Worm (Caenorhabditis elegans) whole organism, L4 larva: ENCODE measurements around the gene inso-1.

ENCODE experiments used
- F10B5.3 ChIP-seq: sonication (generic microtip); optimal IDR thresholded peaks from 2 replicates; lab custom pipeline; 2016; ENCODE audit warnings: mild to moderate bottlenecking, missing genetic modification characterization, missing compliant biosample characterization
- F37D6.2 ChIP-seq: sonication (generic microtip); optimal IDR thresholded peaks from 2 replicates; lab custom pipeline; 2016; ENCODE audit warnings: mild to moderate bottlenecking, missing genetic modification characterization, missing compliant biosample characterization
- T26A8.4 ChIP-seq: fragments of 200-800 bp; sonication (Bioruptor generic); IDR thresholded peaks from 2 replicates; pipeline ENCODE4 v1.3.6; 2022; ENCODE audit warnings: missing genetic modification characterization, missing compliant biosample characterization
- Y48G9A.11 ChIP-seq: fragments of 200-800 bp; sonication (Bioruptor generic); IDR thresholded peaks from 2 replicates; pipeline ENCODE4 v1.3.6; 2022; ENCODE audit warnings: missing genetic modification reagents, missing genetic modification characterization, missing compliant biosample characterization
- Y75B8A.6 ChIP-seq: fragments of 200-800 bp; sonication (Bioruptor generic); IDR thresholded peaks from 2 replicates; pipeline ENCODE4 v1.3.6; 2022; ENCODE audit warnings: missing genetic modification reagents, missing genetic modification characterization, missing compliant biosample characterization
- ZK546.5 ChIP-seq, 2 experiments: sonication (generic microtip); optimal IDR thresholded peaks; 2 replicates each; lab custom pipeline; 2017; ENCODE audit warnings: missing biosample characterization in 2 of 2, missing genetic modification characterization in 2 of 2
- aha-1 ChIP-seq: fragments of 150-350 bp; peaks from one replicate; lab custom pipeline; 2014; ENCODE audit warnings: missing biosample characterization, missing genetic modification characterization
- ama-1 ChIP-seq: fragments of 150-350 bp; optimal IDR thresholded peaks from 2 replicates; lab custom pipeline; 2014; ENCODE audit warnings: inconsistent platforms, mixed read lengths
- arid-1 ChIP-seq: fragments of 200-800 bp; sonication (Bioruptor generic); conservative IDR thresholded peaks from 2 replicates; pipeline ENCODE4 v1.3.6; 2022; ENCODE audit warnings: missing genetic modification reagents, missing genetic modification characterization, missing compliant biosample characterization
- ceh-20 ChIP-seq: fragments of 200-800 bp; sonication (Bioruptor generic); IDR thresholded peaks from 2 replicates; pipeline ENCODE4 v1.3.6; 2022; ENCODE audit warnings: missing genetic modification reagents, missing genetic modification characterization, missing compliant biosample characterization
- ctbp-1 ChIP-seq: fragments of 200-800 bp; sonication (Bioruptor generic); IDR thresholded peaks from 2 replicates; pipeline ENCODE4 v1.3.6; 2022; ENCODE audit warnings: missing genetic modification reagents, missing genetic modification characterization, missing compliant biosample characterization
- daf-12 ChIP-seq: fragments of 150-350 bp; optimal IDR thresholded peaks from 2 replicates; lab custom pipeline; 2014; ENCODE audit warnings: missing biosample characterization, missing genetic modification reagents, missing genetic modification characterization
- daf-16 ChIP-seq, 3 experiments: sonication (generic microtip); optimal IDR thresholded peaks; 2 replicates each; lab custom pipeline; 2016 to 2017; ENCODE audit warnings: missing genetic modification characterization in 3 of 3, missing genetic modification reagents in 3 of 3, mild to moderate bottlenecking in 2 of 3, missing compliant biosample characterization in 2 of 3, missing biosample characterization in 1 of 3, moderate library complexity in 1 of 3
- daf-8 ChIP-seq: fragments of 200-800 bp; sonication (Bioruptor generic); IDR thresholded peaks from 2 replicates; pipeline ENCODE4 v1.3.6; 2022; ENCODE audit warnings: missing genetic modification characterization, missing compliant biosample characterization
- dmd-6 ChIP-seq: fragments of 200-800 bp; sonication (Bioruptor generic); IDR thresholded peaks from 2 replicates; pipeline ENCODE4 v1.3.6; 2022; ENCODE audit warnings: missing genetic modification reagents, missing genetic modification characterization, missing compliant biosample characterization
- dmd-8 ChIP-seq: fragments of 200-800 bp; sonication (Bioruptor generic); IDR thresholded peaks from 2 replicates; pipeline ENCODE4 v1.3.6; 2022; ENCODE audit warnings: missing genetic modification characterization, missing compliant biosample characterization
- dpl-1 ChIP-seq: fragments of 150-350 bp; optimal IDR thresholded peaks from 2 replicates; lab custom pipeline; 2014; ENCODE audit warnings: missing biosample characterization, missing genetic modification reagents, missing genetic modification characterization
- duxl-1 ChIP-seq: sonication (generic microtip); optimal IDR thresholded peaks from 2 replicates; lab custom pipeline; 2016; ENCODE audit warnings: mild to moderate bottlenecking, missing genetic modification characterization, moderate library complexity, missing compliant biosample characterization; ENCODE audit not compliant: poor library complexity
- dve-1 ChIP-seq: sonication (generic microtip); optimal IDR thresholded peaks from 2 replicates; lab custom pipeline; 2017; ENCODE audit warnings: antibody characterized with exemption, mild to moderate bottlenecking, missing genetic modification characterization, missing compliant biosample characterization; ENCODE audit not compliant: insufficient read depth
- egl-27 ChIP-seq: sonication (generic microtip); optimal IDR thresholded peaks from 3 replicates; lab custom pipeline; 2017; ENCODE audit warnings: missing biosample characterization, missing genetic modification reagents, missing genetic modification characterization
- egl-43 ChIP-seq: fragments of 200-800 bp; sonication (Bioruptor generic); IDR thresholded peaks from 2 replicates; pipeline ENCODE4 v1.3.6; 2022; ENCODE audit warnings: missing genetic modification reagents, missing genetic modification characterization, missing compliant biosample characterization
- fkh-10 ChIP-seq: fragments of 150-350 bp; optimal IDR thresholded peaks from 2 replicates; lab custom pipeline; 2014; ENCODE audit warnings: missing biosample characterization, missing genetic modification reagents, missing genetic modification characterization
- hif-1 ChIP-seq, 2 experiments: sonication (generic microtip); optimal IDR thresholded peaks; 2 replicates each; lab custom pipeline; 2016 to 2017; ENCODE audit warnings: missing compliant biosample characterization in 2 of 2, missing genetic modification characterization in 2 of 2, missing genetic modification reagents in 2 of 2, missing genotype in 2 of 2, mild to moderate bottlenecking in 1 of 2
- hlh-11 ChIP-seq: fragments of 200-800 bp; sonication (Bioruptor generic); optimal IDR thresholded peaks from 2 replicates; lab custom pipeline; 2018; ENCODE audit warnings: mild to moderate bottlenecking, missing genetic modification characterization, missing compliant biosample characterization
- hlh-30 ChIP-seq: sonication (generic microtip); optimal IDR thresholded peaks from 2 replicates; lab custom pipeline; 2017; ENCODE audit warnings: antibody characterized with exemption, mild to moderate bottlenecking, missing genetic modification characterization, missing compliant biosample characterization; ENCODE audit not compliant: insufficient read depth
- hmg-1.1 ChIP-seq: fragments of 200-800 bp; sonication (Bioruptor generic); IDR thresholded peaks from 2 replicates; pipeline ENCODE4 v1.3.6; 2022; ENCODE audit warnings: missing genetic modification reagents, missing genetic modification characterization, missing compliant biosample characterization
- lin-13 ChIP-seq: fragments of 150-350 bp; optimal IDR thresholded peaks from 2 replicates; lab custom pipeline; 2014; ENCODE audit warnings: missing biosample characterization, missing genetic modification reagents, missing genetic modification characterization
- lin-38 ChIP-seq: fragments of 200-800 bp; sonication (Bioruptor generic); IDR thresholded peaks from 2 replicates; pipeline ENCODE4 v1.3.6; 2022; ENCODE audit warnings: missing genetic modification reagents, missing genetic modification characterization, missing compliant biosample characterization
- lsy-2 ChIP-seq, 2 experiments: fragments of 150-350 bp in 1 of 2; sonication (generic microtip) in 1 of 2; optimal IDR thresholded peaks; 2 replicates each; lab custom pipeline; 2014 to 2017; ENCODE audit warnings: missing biosample characterization in 2 of 2, missing genetic modification characterization in 2 of 2
- madf-5 ChIP-seq, 2 experiments: fragments of 200-800 bp; sonication (Bioruptor generic); IDR thresholded peaks; 2 replicates each; pipeline ENCODE4 v1.3.6; 2022; ENCODE audit warnings: missing compliant biosample characterization in 2 of 2, missing genetic modification characterization in 2 of 2
- mdl-1 ChIP-seq, 2 experiments: fragments of 150-350 bp in 1 of 2; sonication (generic microtip) in 1 of 2; optimal IDR thresholded peaks; 2 replicates each; lab custom pipeline; 2014 to 2017; ENCODE audit warnings: missing biosample characterization in 2 of 2, missing genetic modification characterization in 2 of 2
- mdt-29 ChIP-seq: fragments of 200-800 bp; sonication (Bioruptor generic); IDR thresholded peaks from 2 replicates; pipeline ENCODE4 v1.3.6; 2022; ENCODE audit warnings: missing genetic modification reagents, missing genetic modification characterization, missing compliant biosample characterization
- mep-1 ChIP-seq: fragments of 150-350 bp; sonication (generic microtip); optimal IDR thresholded peaks from 3 replicates; lab custom pipeline; 2014; ENCODE audit warnings: missing biosample characterization, missing genetic modification characterization
- mxl-3 ChIP-seq: fragments of 200-800 bp; sonication (Bioruptor generic); optimal IDR thresholded peaks from 2 replicates; lab custom pipeline; 2018; ENCODE audit warnings: mild to moderate bottlenecking, missing genetic modification characterization, missing compliant biosample characterization
- nhr-11 ChIP-seq: fragments of 150-350 bp; optimal IDR thresholded peaks from 2 replicates; lab custom pipeline; 2014; ENCODE audit warnings: missing biosample characterization, missing genetic modification characterization
- nhr-28 ChIP-seq: fragments of 150-350 bp; optimal IDR thresholded peaks from 2 replicates; lab custom pipeline; 2014; ENCODE audit warnings: missing biosample characterization, missing genetic modification characterization
- nhr-41 ChIP-seq: fragments of 200-800 bp; sonication (Bioruptor generic); IDR thresholded peaks from 2 replicates; pipeline ENCODE4 v1.3.6; 2022; ENCODE audit warnings: missing genetic modification reagents, missing genetic modification characterization, missing compliant biosample characterization
- nhr-6 ChIP-seq: fragments of 150-350 bp; optimal IDR thresholded peaks from 2 replicates; lab custom pipeline; 2014; ENCODE audit warnings: missing biosample characterization, missing genetic modification characterization
- pha-4 ChIP-seq, 2 experiments: fragments of 150-350 bp in 1 of 2; fragments of 200-800 bp in 1 of 2; sonication (Bioruptor generic) in 1 of 2; IDR thresholded peaks in 1 of 2; optimal IDR thresholded peaks in 1 of 2; 2 replicates each; pipeline versions ENCODE4 v1.3.6 to Lab custom; 2014 to 2022; ENCODE audit warnings: missing genetic modification characterization in 2 of 2, missing genetic modification reagents in 2 of 2, missing biosample characterization in 1 of 2, missing compliant biosample characterization in 1 of 2
- rbr-2 ChIP-seq: sonication (generic microtip); optimal IDR thresholded peaks from 2 replicates; lab custom pipeline; 2016; ENCODE audit warnings: missing genotype, missing genetic modification characterization, missing compliant biosample characterization
- saeg-2 ChIP-seq: fragments of 200-800 bp; sonication (Bioruptor generic); IDR thresholded peaks from 2 replicates; pipeline ENCODE4 v1.3.6; 2022; ENCODE audit warnings: missing genetic modification reagents, missing genetic modification characterization, missing compliant biosample characterization
- set-16 ChIP-seq: fragments of 200-800 bp; sonication (Bioruptor generic); IDR thresholded peaks from 2 replicates; pipeline ENCODE4 v1.3.6; 2022; ENCODE audit warnings: missing genetic modification reagents, missing genetic modification characterization, missing compliant biosample characterization
- skn-1 ChIP-seq: fragments of 150-350 bp; optimal IDR thresholded peaks from 2 replicates; lab custom pipeline; 2014; ENCODE audit warnings: missing biosample characterization, missing genetic modification characterization
- spr-3 ChIP-seq: fragments of 200-800 bp; sonication (Bioruptor generic); optimal IDR thresholded peaks from 2 replicates; lab custom pipeline; 2018; ENCODE audit warnings: mild to moderate bottlenecking, missing genetic modification characterization, missing compliant biosample characterization
- tra-1 ChIP-seq: fragments of 200-800 bp; sonication (Bioruptor generic); IDR thresholded peaks from 2 replicates; pipeline ENCODE4 v1.3.6; 2022; ENCODE audit warnings: missing genetic modification reagents, missing genetic modification characterization, missing compliant biosample characterization
- unc-39 ChIP-seq: sonication (generic microtip); optimal IDR thresholded peaks from 2 replicates; lab custom pipeline; 2017; ENCODE audit warnings: missing biosample characterization, missing genetic modification characterization
- unc-62 ChIP-seq, 3 experiments: fragments of 150-350 bp in 1 of 3; sonication (generic microtip); optimal IDR thresholded peaks in 2 of 3; peaks in 1 of 3; 1 replicate in 1 of 3; 2 replicates in 2 of 3; lab custom pipeline; 2014 to 2017; ENCODE audit warnings: missing biosample characterization in 3 of 3, missing genetic modification characterization in 3 of 3, missing genetic modification reagents in 3 of 3, missing genotype in 1 of 3
- zag-1 ChIP-seq: fragments of 150-350 bp; optimal IDR thresholded peaks from 2 replicates; lab custom pipeline; 2014; ENCODE audit warnings: missing biosample characterization, missing genetic modification characterization
- ztf-7 ChIP-seq: fragments of 150-350 bp; optimal IDR thresholded peaks from 2 replicates; lab custom pipeline; 2014; ENCODE audit warnings: missing biosample characterization, missing genetic modification characterization

Gene inso-1

ce11 chrX:1302267-1302666 is 2.3 kb downstream of the inso-1 start:
- TF ChIP-seq set-16 (GFP tag; lab: Robert Waterston, UW) (peak; percentile 78), ZK546.5 (tag; optimal IDR thresholded peaks at IDR 0.05; lab: Kevin White, UChicago) (no peak), pha-4 (GFP tag; IDR thresholded peaks at IDR 0.05; lab: Robert Waterston, UW) (peak; percentile 44; the same call in 1 of the 2 replicates), pha-4 (tag; optimal IDR thresholded peaks at IDR 0.05; lab: Kevin White, UChicago) (no peak), mep-1 (tag; lab: Kevin White, UChicago) (peak; percentile 91), Y48G9A.11 (GFP tag; lab: Robert Waterston, UW) (no peak), Y75B8A.6 (GFP tag; lab: Robert Waterston, UW) (no peak), dve-1 (tag; lab: Kevin White, UChicago) (peak; percentile 82), T26A8.4 (GFP tag; lab: Robert Waterston, UW) (peak; percentile 61; the same call in 1 of the 2 replicates), saeg-2 (0 out of 2 replicates have a peak, but pooled peaks have one; percentile 56), hif-1 (tag; optimal IDR thresholded peaks at IDR 0.05; lab: Kevin White, UChicago) (peak in 1 of 2 experiments; percentile 77), hlh-11 (tag; lab: Kevin White, UChicago) (peak; percentile 92), mxl-3 (GFP tag; lab: Kevin White, UChicago) (peak; percentile 80), egl-43 (GFP tag; lab: Robert Waterston, UW) (peak; percentile 83), lin-38 (GFP tag; lab: Robert Waterston, UW) (peak; percentile 44; the same call in 1 of the 2 replicates), hlh-30 (peak; percentile 72), skn-1 (no peak), zag-1 (tag; lab: Kevin White, UChicago) (no peak), F37D6.2 (tag; lab: Kevin White, UChicago) (peak; percentile 33), nhr-6 (tag; lab: Kevin White, UChicago) (peak; percentile 89), ama-1 (lab: Kevin White, UChicago) (no peak), unc-62 (GFP tag; optimal IDR thresholded peaks at IDR 0.05 in 1 of 2; lab: Kevin White, UChicago) (peak in 1 of 2 experiments; percentile 80), unc-62 (tag; optimal IDR thresholded peaks at IDR 0.05; lab: Kevin White, UChicago) (no peak), lsy-2 (tag; optimal IDR thresholded peaks at IDR 0.05; lab: Kevin White, UChicago) (peak; percentile 46 to 80), lin-13 (GFP tag; lab: Kevin White, UChicago) (peak; percentile 65), dmd-6 (peak; percentile 73), unc-39 (tag; lab: Kevin White, UChicago) (no peak), arid-1 (no peak), ztf-7 (tag; lab: Kevin White, UChicago) (peak; percentile 33), daf-8 (GFP tag; lab: Robert Waterston, UW) (no peak), mdt-29 (GFP tag; lab: Robert Waterston, UW) (0 out of 2 replicates have a peak, but pooled peaks have one; percentile 14), dpl-1 (GFP tag; lab: Kevin White, UChicago) (peak; percentile 62), F10B5.3 (tag; lab: Kevin White, UChicago) (peak; percentile 53), tra-1 (GFP tag; lab: Robert Waterston, UW) (peak; percentile 45; the same call in 1 of the 2 replicates), nhr-41 (GFP tag; lab: Robert Waterston, UW) (no peak), daf-16 (GFP tag; optimal IDR thresholded peaks at IDR 0.05; lab: Kevin White, UChicago) (peak; percentile 36 to 39), daf-16 (tag; optimal IDR thresholded peaks at IDR 0.05; lab: Kevin White, UChicago) (peak; percentile 77), ctbp-1 (peak; percentile 69), fkh-10 (GFP tag; lab: Kevin White, UChicago) (peak; percentile 84), madf-5 (GFP tag; IDR thresholded peaks at IDR 0.05; lab: Robert Waterston, UW) (peak in 1 of 2 experiments; percentile 46; a peak in 1 of 4 replicates), dmd-8 (0 out of 2 replicates have a peak, but pooled peaks have one; percentile 20), egl-27 (tag; lab: Kevin White, UChicago) (no peak), ceh-20 (GFP tag; lab: Robert Waterston, UW) (peak; percentile 19; the same call in 1 of the 2 replicates), duxl-1 (tag; lab: Kevin White, UChicago) (peak; percentile 61), rbr-2 (tag; lab: Kevin White, UChicago) (peak; percentile 78), nhr-11 (tag; lab: Kevin White, UChicago) (peak; percentile 59), daf-12 (tag; lab: Kevin White, UChicago) (no peak), aha-1 (tag; lab: Kevin White, UChicago) (peak; percentile 96), nhr-28 (tag; lab: Kevin White, UChicago) (peak; percentile 62), spr-3 (GFP tag; lab: Kevin White, UChicago) (peak; percentile 10), mdl-1 (tag; optimal IDR thresholded peaks at IDR 0.05; lab: Kevin White, UChicago) (peak in 1 of 2 experiments; percentile 64), hmg-1.1 (GFP tag; lab: Robert Waterston, UW) (peak; percentile 87)
